Fruit fly (Drosophila melanogaster) S2 (cell line): ENCODE data around the gene Der-2.

Source experiments
- CG8478 ChIP-seq: fragments of >200 bp; optimal IDR thresholded peaks from 2 replicates; lab custom pipeline; 2018
- CTCF ChIP-seq, 2 experiments: fragments of >200 bp; optimal IDR thresholded peaks; 2 replicates each; lab custom pipeline; 2018

Gene Der-2

dm6 chr3R:16483877-16484417, at the start of gene Der-2:
TSS of gene Der-2 (minus strand) at chr3R:16484223.
- TF ChIP-seq CG8478 (lab: Kevin White, UChicago), result no peak
- TF ChIP-seq CTCF (optimal IDR thresholded peaks at IDR 0.05; lab: Kevin White, UChicago), result no peak

- TF ChIP-seq CTCF (optimal IDR thresholded peaks at IDR 0.05; lab: Kevin White, UChicago) (no peak), CG8478 (lab: Kevin White, UChicago) (no peak)
Measured at dm6 chr3R:16530424-16530823, 46.4 kb upstream of the Der-2 start.

dm6 chr3R:16528429-16528828, 44.4 kb upstream of the Der-2 start:
- TF ChIP-seq CTCF (optimal IDR thresholded peaks at IDR 0.05; lab: Kevin White, UChicago) (no peak), CG8478 (lab: Kevin White, UChicago) (no peak)

dm6 chr3R:16526697-16527370, 42.8 kb upstream of the Der-2 start:
- TF ChIP-seq CG8478 (lab: Kevin White, UChicago) (no peak), CTCF (optimal IDR thresholded peaks at IDR 0.05; lab: Kevin White, UChicago) (no peak)

dm6 chr3R:16526256-16526655, 42.2 kb upstream of the Der-2 start:
- no peak for TF ChIP-seq CTCF (optimal IDR thresholded peaks at IDR 0.05; lab: Kevin White, UChicago)
- TF ChIP-seq CG8478 (lab: Kevin White, UChicago), result no peak

dm6 chr3R:16525555-16525954, 41.5 kb upstream of the Der-2 start:
- TF ChIP-seq CTCF (optimal IDR thresholded peaks at IDR 0.05; lab: Kevin White, UChicago), result no peak

- TF ChIP-seq CTCF (optimal IDR thresholded peaks at IDR 0.05; lab: Kevin White, UChicago) (no peak), CG8478 (lab: Kevin White, UChicago) (no peak)
Measured at dm6 chr3R:16524593-16525111, 40.6 kb upstream of the Der-2 start.

dm6 chr3R:16524178-16524577, 40.2 kb upstream of the Der-2 start:
- no peak for TF ChIP-seq CTCF (optimal IDR thresholded peaks at IDR 0.05; lab: Kevin White, UChicago)
- TF ChIP-seq CG8478 (lab: Kevin White, UChicago), result no peak

dm6 chr3R:16523395-16523794, 39.4 kb upstream of the Der-2 start:
- TF ChIP-seq CG8478 (lab: Kevin White, UChicago) (no peak), CTCF (optimal IDR thresholded peaks at IDR 0.05; lab: Kevin White, UChicago) (no peak)

- TF ChIP-seq CG8478 (lab: Kevin White, UChicago) (no peak), CTCF (optimal IDR thresholded peaks at IDR 0.05; lab: Kevin White, UChicago) (no peak)
Measured at dm6 chr3R:16518150-16518662, 34.2 kb upstream of the Der-2 start.

- TF ChIP-seq CTCF (optimal IDR thresholded peaks at IDR 0.05; lab: Kevin White, UChicago) (no peak), CG8478 (lab: Kevin White, UChicago) (no peak)
Measured at dm6 chr3R:16510128-16510527, 26.1 kb upstream of the Der-2 start.

dm6 chr3R:16507706-16508105, 23.7 kb upstream of the Der-2 start:
- TF ChIP-seq CTCF (optimal IDR thresholded peaks at IDR 0.05; lab: Kevin White, UChicago) (no peak), CG8478 (lab: Kevin White, UChicago) (no peak)

- TF ChIP-seq CG8478 (lab: Kevin White, UChicago), result no peak
- no peak for TF ChIP-seq CTCF (optimal IDR thresholded peaks at IDR 0.05; lab: Kevin White, UChicago)
Measured at dm6 chr3R:16504541-16504940, 20.5 kb upstream of the Der-2 start.

- no peak for TF ChIP-seq CTCF (optimal IDR thresholded peaks at IDR 0.05; lab: Kevin White, UChicago)
- no peak for TF ChIP-seq CG8478 (lab: Kevin White, UChicago)
Measured at dm6 chr3R:16502595-16503305, 18.7 kb upstream of the Der-2 start, which contains the start of gene CG42342. TSS of gene CG42342 (plus strand) at chr3R:16502770.
